Fruit fly (Drosophila melanogaster) whole organism, embryonic: ENCODE results near the gene mirr.

Experiments
- Antp ChIP-seq: fragments of 200-800 bp; sonication (Bioruptor generic); optimal IDR thresholded peaks from 3 replicates; lab custom pipeline; 2016; ENCODE audit warnings: missing biosample characterization, missing genetic modification characterization
- C15 ChIP-seq: fragments of 200-800 bp; sonication (Bioruptor generic); IDR thresholded peaks from 3 replicates; pipeline ENCODE4 v1.3.6; 2022; ENCODE audit warnings: missing biosample characterization, missing genetic modification characterization
- CG10431 ChIP-seq: fragments of 200-800 bp; sonication (Bioruptor generic); optimal IDR thresholded peaks from 3 replicates; lab custom pipeline; 2018; ENCODE audit warnings: missing biosample characterization, mild to moderate bottlenecking, missing genetic modification characterization
- CG11247 ChIP-seq: fragments of 200-800 bp; sonication (Bioruptor generic); IDR thresholded peaks from 2 replicates; pipeline ENCODE4 v1.3.6; 2022; ENCODE audit warnings: missing biosample characterization, missing genetic modification characterization
- CG11723 ChIP-seq: fragments of 200-800 bp; sonication (Bioruptor generic); optimal IDR thresholded peaks from 2 replicates; lab custom pipeline; 2017; ENCODE audit warnings: missing biosample characterization, mild to moderate bottlenecking, missing genetic modification characterization
- CG16813 ChIP-seq: fragments of 200-800 bp; sonication (Bioruptor generic); IDR thresholded peaks from 3 replicates; pipeline ENCODE4 v1.3.6; 2022; ENCODE audit warnings: missing biosample characterization, missing genetic modification characterization; ENCODE audit not compliant: partially characterized antibody
- CG3163 ChIP-seq: fragments of 200-800 bp; sonication (Bioruptor generic); optimal IDR thresholded peaks from 3 replicates; lab custom pipeline; 2016; ENCODE audit warnings: missing biosample characterization, missing genetic modification characterization
- CG6683 ChIP-seq: fragments of 200-800 bp; sonication (Bioruptor generic); optimal IDR thresholded peaks from 2 replicates; lab custom pipeline; 2017; ENCODE audit warnings: missing biosample characterization, mild to moderate bottlenecking, missing genetic modification characterization, missing genetic modification reagents
- CG6813 ChIP-seq: fragments of 200-800 bp; sonication (Bioruptor generic); optimal IDR thresholded peaks from 2 replicates; lab custom pipeline; 2017; ENCODE audit warnings: missing biosample characterization, missing genetic modification characterization, mild to moderate bottlenecking, moderate library complexity, missing genetic modification reagents
- CG7963 ChIP-seq: fragments of 200-800 bp; sonication (Bioruptor generic); IDR thresholded peaks from 3 replicates; pipeline ENCODE4 v1.3.6; 2022; ENCODE audit warnings: missing biosample characterization, missing genetic modification characterization; ENCODE audit not compliant: partially characterized antibody
- CG9817 ChIP-seq: fragments of 200-800 bp; sonication (Bioruptor generic); optimal IDR thresholded peaks from 2 replicates; lab custom pipeline; 2018; ENCODE audit warnings: missing biosample characterization, mild to moderate bottlenecking, missing genetic modification characterization, moderate library complexity
- CTCF ChIP-seq: fragments of 200-800 bp; sonication (Bioruptor generic); optimal IDR thresholded peaks from 2 replicates; lab custom pipeline; 2017; ENCODE audit warnings: missing biosample characterization, mild to moderate bottlenecking, missing genetic modification characterization, moderate library complexity
- Dip2 ChIP-seq: fragments of 200-800 bp; sonication (Bioruptor generic); IDR thresholded peaks from 2 replicates; pipeline ENCODE4 v1.3.6; 2022; ENCODE audit warnings: missing biosample characterization, missing genetic modification characterization
- Dll ChIP-seq: fragments of 200-800 bp; sonication (Bioruptor generic); IDR thresholded peaks from 4 replicates; pipeline ENCODE4 v1.3.6; 2022; ENCODE audit warnings: missing biosample characterization, missing genetic modification characterization; ENCODE audit not compliant: partially characterized antibody
- Drgx ChIP-seq: fragments of 200-800 bp; sonication (Bioruptor generic); IDR thresholded peaks from 2 replicates; pipeline ENCODE4 v1.3.6; 2022; ENCODE audit warnings: missing biosample characterization, missing genetic modification characterization
- ERR ChIP-seq: fragments of 200-800 bp; sonication (Bioruptor generic); optimal IDR thresholded peaks from 2 replicates; lab custom pipeline; 2016; ENCODE audit warnings: missing biosample characterization, missing genetic modification characterization
- Elba2 ChIP-seq: fragments of 200-800 bp; sonication (Bioruptor generic); optimal IDR thresholded peaks from 3 replicates; lab custom pipeline; 2016; ENCODE audit warnings: missing biosample characterization, missing genetic modification characterization
- Fer1 ChIP-seq: fragments of 200-800 bp; sonication (Bioruptor generic); optimal IDR thresholded peaks from 2 replicates; lab custom pipeline; 2017; ENCODE audit warnings: missing biosample characterization, mild to moderate bottlenecking, missing genetic modification characterization
- HLH54F ChIP-seq: fragments of 200-800 bp; sonication (Bioruptor generic); optimal IDR thresholded peaks from 3 replicates; lab custom pipeline; 2016; ENCODE audit warnings: missing biosample characterization, missing genetic modification characterization
- Hr78 ChIP-seq, 2 experiments: fragments of 200-800 bp in 1 of 2; fragments of >200 bp in 1 of 2; sonication (Bioruptor generic) in 1 of 2; optimal IDR thresholded peaks; 2 replicates each; lab custom pipeline; 2017 to 2019; ENCODE audit warnings: missing biosample characterization in 2 of 2, missing genetic modification characterization in 2 of 2, mild to moderate bottlenecking in 1 of 2, moderate library complexity in 1 of 2
- NC2α ChIP-seq: fragments of 200-800 bp; sonication (Bioruptor generic); optimal IDR thresholded peaks from 2 replicates; lab custom pipeline; 2016; ENCODE audit warnings: missing biosample characterization, missing genetic modification characterization
- NC2β ChIP-seq: fragments of 200-800 bp; sonication (Bioruptor generic); optimal IDR thresholded peaks from 2 replicates; lab custom pipeline; 2016; ENCODE audit warnings: missing biosample characterization, missing genetic modification characterization
- Poxn ChIP-seq: fragments of 200-800 bp; sonication (Bioruptor generic); IDR thresholded peaks from 2 replicates; pipeline ENCODE4 v1.3.6; 2022; ENCODE audit warnings: missing biosample characterization, missing genetic modification characterization
- Rfx ChIP-seq: fragments of 200-800 bp; sonication (Bioruptor generic); IDR thresholded peaks from 2 replicates; pipeline ENCODE4 v1.3.6; 2022; ENCODE audit warnings: missing biosample characterization, missing genetic modification characterization
- ase ChIP-seq: fragments of 200-800 bp; sonication (Bioruptor generic); IDR thresholded peaks from 3 replicates; pipeline ENCODE4 v1.3.6; 2022; ENCODE audit warnings: missing biosample characterization, missing genetic modification characterization
- ash1 ChIP-seq: fragments of 200-800 bp; sonication (Bioruptor generic); optimal IDR thresholded peaks from 2 replicates; lab custom pipeline; 2018; ENCODE audit warnings: missing biosample characterization, mild to moderate bottlenecking, missing genetic modification characterization
- caup ChIP-seq: fragments of 200-800 bp; sonication (Bioruptor generic); optimal IDR thresholded peaks from 3 replicates; lab custom pipeline; 2017; ENCODE audit warnings: missing biosample characterization, mild to moderate bottlenecking, missing genetic modification characterization, moderate library complexity; ENCODE audit not compliant: severe bottlenecking
- ci ChIP-seq: fragments of 200-800 bp; sonication (Bioruptor generic); IDR thresholded peaks from 3 replicates; pipeline ENCODE4 v1.3.6; 2022; ENCODE audit warnings: missing biosample characterization, missing genetic modification characterization
- cwo ChIP-seq: fragments of 200-800 bp; sonication (Bioruptor generic); optimal IDR thresholded peaks from 3 replicates; lab custom pipeline; 2017; ENCODE audit warnings: missing biosample characterization, missing genetic modification characterization, mild to moderate bottlenecking, moderate library complexity, missing genetic modification reagents
- dimm ChIP-seq: fragments of 200-800 bp; sonication (Bioruptor generic); IDR thresholded peaks from 2 replicates; pipeline ENCODE4 v1.3.6; 2022; ENCODE audit warnings: missing biosample characterization, missing genetic modification characterization
- disco-r ChIP-seq: fragments of 200-800 bp; sonication (Bioruptor generic); optimal IDR thresholded peaks from 2 replicates; lab custom pipeline; 2016; ENCODE audit warnings: missing biosample characterization, missing genetic modification characterization
- dmrt11E ChIP-seq: fragments of 200-800 bp; sonication (Bioruptor generic); optimal IDR thresholded peaks from 3 replicates; lab custom pipeline; 2018; ENCODE audit warnings: missing biosample characterization, mild to moderate bottlenecking, missing genetic modification characterization, moderate library complexity
- fd64A ChIP-seq: fragments of 200-800 bp; sonication (Bioruptor generic); optimal IDR thresholded peaks from 3 replicates; lab custom pipeline; 2018; ENCODE audit warnings: missing biosample characterization, mild to moderate bottlenecking, missing genetic modification characterization
- fru ChIP-seq: fragments of >200 bp; optimal IDR thresholded peaks from 2 replicates; lab custom pipeline; 2017
- fu2 ChIP-seq: fragments of 200-800 bp; sonication (Bioruptor generic); optimal IDR thresholded peaks from 2 replicates; lab custom pipeline; 2016; ENCODE audit warnings: missing biosample characterization, missing genetic modification characterization
- gt ChIP-seq: fragments of 200-800 bp; sonication (Bioruptor generic); IDR thresholded peaks from 2 replicates; pipeline ENCODE4 v1.3.6; 2022; ENCODE audit warnings: missing biosample characterization, missing genetic modification characterization
- insv ChIP-seq, 2 experiments: fragments of 200-800 bp; sonication (Bioruptor generic); optimal IDR thresholded peaks; 3 replicates each; lab custom pipeline; 2016 to 2018; ENCODE audit warnings: missing biosample characterization in 2 of 2, missing genetic modification characterization in 2 of 2
- kah ChIP-seq: fragments of 200-800 bp; sonication (Bioruptor generic); optimal IDR thresholded peaks from 2 replicates; lab custom pipeline; 2018; ENCODE audit warnings: missing biosample characterization, mild to moderate bottlenecking, missing genetic modification characterization
- nerfin-2 ChIP-seq: fragments of 200-800 bp; sonication (Bioruptor generic); IDR thresholded peaks from 2 replicates; pipeline ENCODE4 v1.3.6; 2022; ENCODE audit warnings: missing biosample characterization, missing genetic modification characterization; ENCODE audit not compliant: partially characterized antibody
- org-1 ChIP-seq: fragments of 200-800 bp; sonication (Bioruptor generic); optimal IDR thresholded peaks from 2 replicates; lab custom pipeline; 2017; ENCODE audit warnings: missing biosample characterization, missing genetic modification characterization
- peb ChIP-seq: fragments of 200-800 bp; sonication (Bioruptor generic); IDR thresholded peaks from 2 replicates; pipeline ENCODE4 v1.3.6; 2022; ENCODE audit warnings: missing biosample characterization, missing genetic modification characterization
- shn ChIP-seq: fragments of 200-800 bp; sonication (Bioruptor generic); optimal IDR thresholded peaks from 3 replicates; lab custom pipeline; 2016; ENCODE audit warnings: missing biosample characterization, missing genetic modification characterization
- sug ChIP-seq: fragments of 200-800 bp; optimal IDR thresholded peaks from 2 replicates; lab custom pipeline; 2019; ENCODE audit warnings: missing biosample characterization, mild to moderate bottlenecking, missing genetic modification characterization, moderate library complexity
- ttk ChIP-seq: fragments of 200-800 bp; sonication (Bioruptor generic); IDR thresholded peaks from 2 replicates; pipeline ENCODE4 v2.1.2; 2022; ENCODE audit warnings: missing biosample characterization, missing genetic modification characterization
- tup ChIP-seq: fragments of 200-800 bp; sonication (Bioruptor generic); optimal IDR thresholded peaks from 2 replicates; lab custom pipeline; 2016; ENCODE audit warnings: missing biosample characterization, mild to moderate bottlenecking, missing genetic modification characterization, moderate library complexity
- twi ChIP-seq: fragments of 200-800 bp; optimal IDR thresholded peaks from 2 replicates; lab custom pipeline; 2019; ENCODE audit warnings: missing biosample characterization, mild to moderate bottlenecking, missing genetic modification characterization, moderate library complexity
- unc-4 ChIP-seq: fragments of 200-800 bp; sonication (Bioruptor generic); IDR thresholded peaks from 2 replicates; pipeline ENCODE4 v1.3.6; 2022; ENCODE audit warnings: missing biosample characterization, missing genetic modification characterization; ENCODE audit not compliant: partially characterized antibody
- yki ChIP-seq: fragments of >200 bp; optimal IDR thresholded peaks from 3 replicates; lab custom pipeline; 2018

The mirr gene

DNA sequence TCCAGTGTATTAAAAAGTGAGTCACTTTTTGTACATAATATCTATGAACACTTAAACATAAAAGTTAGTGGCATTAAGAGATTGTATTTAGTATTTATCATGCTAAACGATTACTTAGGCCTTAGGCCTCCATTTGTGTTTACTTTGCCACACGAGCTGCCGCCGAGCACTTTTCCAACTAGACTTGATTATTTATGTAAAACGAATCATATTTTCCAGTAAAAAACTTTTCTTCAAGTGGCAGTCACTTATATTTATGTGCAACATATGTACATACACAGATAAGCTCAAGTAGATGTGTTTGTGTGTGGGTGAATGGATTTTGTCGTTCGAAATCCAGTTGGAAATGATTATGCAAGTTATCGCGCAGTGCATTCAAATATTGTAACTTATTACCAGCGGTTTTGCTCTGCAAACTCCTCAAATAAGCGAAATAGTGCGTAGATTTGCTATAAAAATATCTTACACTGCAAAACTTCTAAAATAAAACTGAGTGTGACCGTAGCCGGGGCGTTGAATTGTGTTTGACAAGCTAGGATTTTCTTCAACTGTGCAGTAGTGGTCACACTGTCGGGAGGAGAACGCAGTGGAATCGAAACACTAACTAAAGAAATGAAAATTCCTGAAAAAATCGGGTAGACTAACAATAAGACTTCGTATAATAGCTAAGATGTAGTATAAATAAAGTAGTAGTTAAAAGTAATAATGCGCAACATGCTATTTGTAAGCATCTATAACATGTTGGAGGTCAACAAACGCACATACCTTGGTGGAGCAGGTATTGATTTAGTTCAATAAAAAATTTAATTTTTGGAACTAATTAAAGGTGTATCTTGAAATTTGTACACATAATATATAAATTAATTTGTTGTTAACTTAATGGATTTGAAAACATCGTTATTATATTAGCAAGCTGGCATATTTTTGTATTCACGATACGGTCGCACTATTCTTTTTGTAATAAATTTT lies 56.4 kb downstream of the mirr start, which contains the start of the genes Klc and CG10984 (continued):
- TF ChIP-seq unc-4 (0 out of 2 replicates have a peak, but pooled peaks have one; percentile 10), Hr78 (GFP tag; optimal IDR thresholded peaks at IDR 0.05; lab: Kevin White, UChicago) (no peak)

DNA sequence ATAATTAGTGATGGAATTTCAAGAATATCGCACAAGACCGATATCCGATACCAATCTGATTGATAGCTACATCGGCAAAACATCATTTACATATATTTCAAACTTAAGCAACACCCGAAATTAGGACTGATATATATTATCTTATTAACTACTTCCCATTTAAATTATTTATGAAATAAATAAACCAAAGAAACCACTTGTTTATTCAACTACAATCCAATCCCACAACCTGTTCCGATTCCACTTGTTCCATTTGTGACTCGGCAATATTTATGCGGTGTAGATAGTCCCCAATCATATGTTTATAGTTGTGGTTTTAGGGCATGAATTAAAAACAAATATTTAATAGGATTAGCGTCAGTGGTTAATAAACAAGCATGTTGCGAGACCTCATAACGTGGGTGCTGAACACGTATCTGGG lies 61.3 kb downstream of the mirr start, which contains the start of the genes CG10973 and Vps13D:
Gene CG10973, minus strand, starts transcription at position 6 of the 421 bp plus-strand sequence.
Gene Vps13D, plus strand, starts transcription at position 281 of the 421 bp plus-strand sequence.
- TF ChIP-seq insv (GFP tag; optimal IDR thresholded peaks at IDR 0.05; lab: Kevin White, UChicago) (peak in 1 of 2 experiments; percentile 64), cwo (GFP tag; lab: Kevin White, UChicago) (no peak), ci (no peak), NC2β (peak; percentile 18), sug (tag; lab: Kevin White, UChicago) (no peak), dmrt11E (tag; lab: Kevin White, UChicago) (peak; percentile 68), Elba2 (GFP tag; lab: Kevin White, UChicago) (peak; percentile 5), shn (GFP tag; lab: Kevin White, UChicago) (no peak), fu2 (GFP tag; lab: Kevin White, UChicago) (no peak), CG11723 (GFP tag; lab: Kevin White, UChicago) (no peak), org-1 (peak; percentile 36), tup (no peak), HLH54F (GFP tag; lab: Kevin White, UChicago) (peak; percentile 25), ash1 (GFP tag; lab: Kevin White, UChicago) (no peak), ttk (GFP tag; lab: Robert Waterston, UW) (no peak), disco-r (GFP tag; lab: Kevin White, UChicago) (no peak), CG11247 (GFP tag; lab: Robert Waterston, UW) (no peak), NC2α (no peak), nerfin-2 (GFP tag; lab: Robert Waterston, UW) (peak; percentile 67), Poxn (GFP tag; lab: Robert Waterston, UW) (no peak), ase (no peak), CG6813 (GFP tag; lab: Kevin White, UChicago) (no peak), Drgx (GFP tag; lab: Robert Waterston, UW) (no peak), yki (lab: Kevin White, UChicago) (no peak), Antp (GFP tag; lab: Kevin White, UChicago) (no peak), kah (peak; percentile 85), fru (lab: Kevin White, UChicago) (no peak), CTCF (peak; percentile 44), CG10431 (GFP tag; lab: Kevin White, UChicago) (no peak), CG3163 (no peak), Dip2 (no peak), C15 (GFP tag; lab: Robert Waterston, UW) (no peak), dimm (GFP tag; lab: Robert Waterston, UW) (no peak), CG6683 (GFP tag; lab: Kevin White, UChicago) (no peak), Dll (GFP tag; lab: Robert Waterston, UW) (peak; percentile 95), gt (no peak), ERR (GFP tag; lab: Kevin White, UChicago) (no peak), CG9817 (tag; lab: Kevin White, UChicago) (no peak), Rfx (GFP tag; lab: Robert Waterston, UW) (no peak; the same call in 1 of the 2 replicates), CG7963 (GFP tag; lab: Robert Waterston, UW) (peak; percentile 64), peb (GFP tag; lab: Robert Waterston, UW) (no peak; the same call in 1 of the 2 replicates), CG16813 (peak; percentile 86), Fer1 (no peak), twi (no peak), fd64A (GFP tag; lab: Kevin White, UChicago) (peak; percentile 90), caup (no peak)
